Fruit fly (Drosophila melanogaster) whole organism, embryonic: ENCODE data around the gene HDAC3.

Experiments
- CG12219 ChIP-seq: fragments of 200-800 bp; sonication (Bioruptor generic); optimal IDR thresholded peaks from 3 replicates; lab custom pipeline; 2018; ENCODE audit warnings: missing biosample characterization, mild to moderate bottlenecking, missing genetic modification characterization
- CG12942 ChIP-seq: fragments of 200-800 bp; sonication (Bioruptor generic); optimal IDR thresholded peaks from 3 replicates; lab custom pipeline; 2016; ENCODE audit warnings: missing biosample characterization, missing genetic modification characterization
- CG13296 ChIP-seq: fragments of 200-800 bp; sonication (Bioruptor generic); optimal IDR thresholded peaks from 3 replicates; lab custom pipeline; 2018; ENCODE audit warnings: missing biosample characterization, mild to moderate bottlenecking, missing genetic modification characterization
- CG9437 ChIP-seq: fragments of 200-800 bp; sonication (Bioruptor generic); optimal IDR thresholded peaks from 2 replicates; lab custom pipeline; 2018; ENCODE audit warnings: missing biosample characterization, mild to moderate bottlenecking, missing genetic modification characterization
- Ets97D ChIP-seq: fragments of 200-800 bp; sonication (Bioruptor generic); optimal IDR thresholded peaks from 3 replicates; lab custom pipeline; 2016; ENCODE audit warnings: missing biosample characterization, missing genetic modification characterization
- fru ChIP-seq: fragments of >200 bp; optimal IDR thresholded peaks from 2 replicates; lab custom pipeline; 2017
- gfzf ChIP-seq: fragments of 200-800 bp; sonication (Bioruptor generic); optimal IDR thresholded peaks from 2 replicates; lab custom pipeline; 2016; ENCODE audit warnings: missing biosample characterization, mild to moderate bottlenecking, missing genetic modification characterization, moderate library complexity
- kni ChIP-seq: fragments of 200-800 bp; sonication (Bioruptor generic); optimal IDR thresholded peaks from 3 replicates; lab custom pipeline; 2017; ENCODE audit warnings: mild to moderate bottlenecking, missing biosample characterization, missing genetic modification reagents, missing genetic modification characterization
- luna ChIP-seq: fragments of 200-800 bp; sonication (Bioruptor generic); optimal IDR thresholded peaks from 2 replicates; lab custom pipeline; 2016; ENCODE audit warnings: missing biosample characterization, missing genetic modification characterization
- pum ChIP-seq: fragments of 200-800 bp; sonication (Bioruptor generic); optimal IDR thresholded peaks from 2 replicates; lab custom pipeline; 2016; ENCODE audit warnings: missing biosample characterization, missing genetic modification characterization

DNA sequence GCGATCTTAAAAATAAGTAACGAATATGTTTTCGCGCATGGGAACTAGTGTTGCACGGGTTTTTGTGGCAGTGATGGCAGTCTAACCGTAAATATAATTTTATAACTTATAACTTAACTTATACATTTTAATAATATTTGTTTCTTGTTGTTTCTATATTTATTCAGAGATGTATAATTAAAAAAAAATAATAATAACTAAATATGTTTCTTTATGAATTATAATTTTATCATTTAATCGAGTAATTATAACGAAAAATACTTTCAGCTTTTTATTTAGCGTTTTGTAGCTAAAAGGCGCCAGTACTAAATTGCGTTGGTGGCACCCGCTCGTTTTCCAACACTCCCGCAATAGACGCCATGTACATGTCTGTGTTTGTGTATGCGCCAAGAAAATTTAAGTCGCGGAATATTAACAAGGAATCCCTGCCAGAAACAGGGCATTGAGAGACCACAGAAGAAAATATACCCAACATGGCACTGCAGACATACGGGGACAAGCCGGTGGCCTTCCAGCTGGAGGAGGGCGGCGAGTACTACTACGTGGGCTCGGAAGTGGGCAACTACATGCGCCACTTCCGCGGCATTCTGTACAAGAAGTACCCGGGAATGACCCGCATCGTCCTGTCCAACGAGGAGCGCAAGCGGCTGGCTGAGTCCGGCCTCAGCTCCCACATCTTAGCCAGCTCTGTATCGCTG, 3.7 kb downstream of the HDAC3 start, which contains the start of the genes mRpL44 and Snr1:
- TF ChIP-seq gfzf (GFP tag; lab: Kevin White, UChicago) (no peak), kni (GFP tag; lab: Kevin White, UChicago) (no peak), CG12942 (peak; percentile 20), luna (GFP tag; lab: Kevin White, UChicago) (no peak), pum (GFP tag; lab: Kevin White, UChicago) (no peak), Ets97D (GFP tag; lab: Kevin White, UChicago) (no peak), CG9437 (peak; percentile 76), CG12219 (GFP tag; lab: Kevin White, UChicago) (no peak), CG13296 (GFP tag; lab: Kevin White, UChicago) (peak; percentile 77), fru (lab: Kevin White, UChicago) (no peak)
